Fruit fly (Drosophila melanogaster): ENCODE measurements around the gene Art3.

Art3 gene

dm6 chr3R:15205223-15205622, 24.0 kb downstream of the Art3 start:
- TF ChIP-seq CG9705 (GFP tag; optimal IDR thresholded peaks at IDR 0.05): no peak
- no peak for TF ChIP-seq sage (GFP tag; optimal IDR thresholded peaks at IDR 0.05)
- TF ChIP-seq dl (GFP tag; optimal IDR thresholded peaks at IDR 0.05; ENCODE audit: insufficient read depth in 1 of 2, partially characterized antibody in 2 of 2): no peak
- TF ChIP-seq tai (GFP tag; optimal IDR thresholded peaks at IDR 0.05): no peak
- no peak for TF ChIP-seq HLH106 (tag; optimal IDR thresholded peaks at IDR 0.05)
- TF ChIP-seq Dif (GFP tag; optimal IDR thresholded peaks at IDR 0.05; ENCODE audit: partially characterized antibody): no peak
- TF ChIP-seq sv (GFP tag; optimal IDR thresholded peaks at IDR 0.05): no peak
- no peak for TF ChIP-seq Hr78 (GFP tag; optimal IDR thresholded peaks at IDR 0.05)
- TF ChIP-seq OdsH (GFP tag; optimal IDR thresholded peaks at IDR 0.05): no peak
- no peak for TF ChIP-seq rgr (GFP tag; optimal IDR thresholded peaks at IDR 0.05)
- no peak for TF ChIP-seq psq (GFP tag; optimal IDR thresholded peaks at IDR 0.05)
- no peak for TF ChIP-seq pan (optimal IDR thresholded peaks at IDR 0.05)
- no peak for TF ChIP-seq Dfd (GFP tag; optimal IDR thresholded peaks at IDR 0.05)

DNA sequence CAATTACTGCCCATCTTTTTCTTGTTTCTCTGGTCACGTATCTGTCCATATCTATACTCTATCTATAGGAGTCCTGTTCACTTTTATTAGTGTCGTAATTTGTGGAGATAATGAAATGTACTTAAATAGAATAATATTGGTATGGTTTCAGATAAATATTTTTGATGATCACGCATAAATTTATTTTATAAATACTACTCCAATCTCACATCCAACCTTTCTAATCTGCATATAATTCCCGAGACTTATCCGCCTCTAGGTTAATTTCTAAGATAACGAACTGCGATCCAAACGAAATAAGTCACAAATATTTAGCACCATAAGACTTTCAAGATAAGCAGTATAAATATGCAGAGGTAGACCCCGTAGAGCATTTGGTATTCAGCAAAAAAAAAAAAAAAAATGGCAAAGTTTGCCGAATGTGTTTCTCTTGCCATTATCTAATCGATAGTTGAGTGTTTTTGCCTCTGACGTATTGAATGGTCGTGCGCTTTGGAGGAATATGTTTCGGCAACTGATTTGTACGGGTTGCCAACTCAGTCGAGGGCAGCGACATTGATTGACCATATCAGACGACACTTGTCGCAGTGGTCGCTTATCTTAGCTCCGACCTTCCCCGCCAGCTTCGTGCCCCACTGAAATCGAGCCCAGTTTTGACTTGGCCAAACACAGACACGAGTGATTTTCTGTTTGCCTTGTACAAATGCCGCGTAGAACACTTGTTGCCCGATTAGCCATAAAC, 31.0 kb downstream of the Art3 start:
- no peak for TF ChIP-seq foxo (GFP tag; optimal IDR thresholded peaks at IDR 0.05)
- peak; percentile 15 for TF ChIP-seq br (GFP tag; optimal IDR thresholded peaks at IDR 0.05)
- TF ChIP-seq dmrt93B (GFP tag; optimal IDR thresholded peaks at IDR 0.05): no peak
- no peak for TF ChIP-seq Rel (GFP tag; optimal IDR thresholded peaks at IDR 0.05)
- peak; percentile 12 for TF ChIP-seq Rel (tag; optimal IDR thresholded peaks at IDR 0.05)
- peak; percentile 76 for TF ChIP-seq h (GFP tag; optimal IDR thresholded peaks at IDR 0.05)
- TF ChIP-seq sage (GFP tag; optimal IDR thresholded peaks at IDR 0.05): no peak
- TF ChIP-seq tai (GFP tag; optimal IDR thresholded peaks at IDR 0.05): no peak
- no peak for TF ChIP-seq CG9705 (GFP tag; optimal IDR thresholded peaks at IDR 0.05)
- no peak for TF ChIP-seq psq (GFP tag; optimal IDR thresholded peaks at IDR 0.05)
- peak; percentile 35 for TF ChIP-seq brk (GFP tag; optimal IDR thresholded peaks at IDR 0.05)

dm6 chr3R:15197373-15197772, 31.8 kb downstream of the Art3 start:
- TF ChIP-seq Abd-B (GFP tag; optimal IDR thresholded peaks at IDR 0.05) (no peak), Rel (GFP tag; optimal IDR thresholded peaks at IDR 0.05) (no peak), Rel (tag; optimal IDR thresholded peaks at IDR 0.05) (peak; percentile 73), Dif (GFP tag; optimal IDR thresholded peaks at IDR 0.05; ENCODE audit: partially characterized antibody) (no peak), Hr83 (GFP tag; optimal IDR thresholded peaks at IDR 0.05; ENCODE audit: poor library complexity, severe bottlenecking) (peak; percentile 9)

- TF ChIP-seq sv (GFP tag; optimal IDR thresholded peaks at IDR 0.05) (peak; percentile 87), sage (GFP tag; optimal IDR thresholded peaks at IDR 0.05) (peak; percentile 56), Hr78 (GFP tag; optimal IDR thresholded peaks at IDR 0.05) (no peak), dl (GFP tag; optimal IDR thresholded peaks at IDR 0.05; ENCODE audit: insufficient read depth in 1 of 2, partially characterized antibody in 2 of 2) (peak in 1 of 2 experiments; percentile 6), N (GFP tag; optimal IDR thresholded peaks at IDR 0.05) (no peak), fru (GFP tag; optimal IDR thresholded peaks at IDR 0.05) (peak; percentile 77), Hnf4 (GFP tag; optimal IDR thresholded peaks at IDR 0.05) (peak; percentile 92), psq (GFP tag; optimal IDR thresholded peaks at IDR 0.05) (peak; percentile 69), dsf (GFP tag; optimal IDR thresholded peaks at IDR 0.05; ENCODE audit: borderline replicate concordance) (peak; percentile 72), Abd-B (GFP tag; optimal IDR thresholded peaks at IDR 0.05) (no peak), Dif (GFP tag; optimal IDR thresholded peaks at IDR 0.05; ENCODE audit: partially characterized antibody) (peak; percentile 19), Rel (GFP tag; optimal IDR thresholded peaks at IDR 0.05) (no peak), Rel (tag; optimal IDR thresholded peaks at IDR 0.05) (peak; percentile 60), dmrt93B (GFP tag; optimal IDR thresholded peaks at IDR 0.05) (peak; percentile 52), ey (GFP tag; optimal IDR thresholded peaks at IDR 0.05) (peak; percentile 82), lola (GFP tag; optimal IDR thresholded peaks at IDR 0.05) (no peak), pan (optimal IDR thresholded peaks at IDR 0.05) (no peak), CrebA (GFP tag; optimal IDR thresholded peaks at IDR 0.05; ENCODE audit: borderline replicate concordance) (peak; percentile 64), CG32264 (GFP tag; optimal IDR thresholded peaks at IDR 0.05) (peak; percentile 70), Dfd (GFP tag; optimal IDR thresholded peaks at IDR 0.05) (no peak), tai (GFP tag; optimal IDR thresholded peaks at IDR 0.05) (no peak), Jra (GFP tag; optimal IDR thresholded peaks at IDR 0.05) (peak; percentile 94), Myc (optimal IDR thresholded peaks at IDR 0.05) (peak; percentile 89), GATAd (GFP tag; optimal IDR thresholded peaks at IDR 0.05) (peak; percentile 74), usp (GFP tag; optimal IDR thresholded peaks at IDR 0.05) (no peak), Hr83 (GFP tag; optimal IDR thresholded peaks at IDR 0.05; ENCODE audit: poor library complexity, severe bottlenecking) (peak; percentile 93), OdsH (GFP tag; optimal IDR thresholded peaks at IDR 0.05) (peak; percentile 72), brk (GFP tag; optimal IDR thresholded peaks at IDR 0.05) (no peak), Vsx2 (GFP tag; optimal IDR thresholded peaks at IDR 0.05; ENCODE audit: partially characterized antibody) (peak; percentile 92), Mio (GFP tag; optimal IDR thresholded peaks at IDR 0.05) (no peak), foxo (GFP tag; optimal IDR thresholded peaks at IDR 0.05) (peak; percentile 34 to 83), Sp1 (GFP tag; optimal IDR thresholded peaks at IDR 0.05) (peak; percentile 64), jim (GFP tag; optimal IDR thresholded peaks at IDR 0.05) (peak; percentile 52), h (GFP tag; optimal IDR thresholded peaks at IDR 0.05) (peak; percentile 83)
Observed at dm6 chr3R:15196134-15197034, 32.8 kb downstream of the Art3 start, which contains the start of the genes Kpc1 and CG42542. Gene Kpc1, minus strand, starts transcription at chr3R:15196210. Gene CG42542, plus strand, starts transcription at chr3R:15196598.

Measured in whole organism, wandering third instar larva.